Fruit fly (Drosophila melanogaster) whole organism, embryonic: Measurements from ENCODE around the gene CG44088.

Experiments
- B-H2 ChIP-seq: fragments of 200-800 bp; sonication (Bioruptor generic); optimal IDR thresholded peaks from 2 replicates; lab custom pipeline; 2018; ENCODE audit warnings: missing biosample characterization, mild to moderate bottlenecking, missing genetic modification characterization
- CG10431 ChIP-seq: fragments of 200-800 bp; sonication (Bioruptor generic); optimal IDR thresholded peaks from 3 replicates; lab custom pipeline; 2018; ENCODE audit warnings: missing biosample characterization, mild to moderate bottlenecking, missing genetic modification characterization
- CG11085 ChIP-seq: fragments of 200-800 bp; sonication (Bioruptor generic); IDR thresholded peaks from 2 replicates; pipeline ENCODE4 v1.3.6; 2022; ENCODE audit warnings: missing biosample characterization, missing genetic modification characterization
- CG11398 ChIP-seq: fragments of 200-800 bp; sonication (Bioruptor generic); optimal IDR thresholded peaks from 2 replicates; lab custom pipeline; 2016; ENCODE audit warnings: missing biosample characterization, missing genetic modification characterization
- CG11560 ChIP-seq: fragments of 200-800 bp; sonication (Bioruptor generic); IDR thresholded peaks from 3 replicates; pipeline ENCODE4 v1.3.6; 2022; ENCODE audit warnings: missing biosample characterization, missing genetic modification characterization
- CG11696 ChIP-seq: fragments of 200-800 bp; sonication (Bioruptor generic); IDR thresholded peaks from 2 replicates; pipeline ENCODE4 v1.3.6; 2022; ENCODE audit warnings: missing biosample characterization, missing genetic modification characterization
- CG12299 ChIP-seq: fragments of 200-800 bp; sonication (Bioruptor generic); optimal IDR thresholded peaks from 2 replicates; lab custom pipeline; 2018; ENCODE audit warnings: missing biosample characterization, mild to moderate bottlenecking, missing genetic modification characterization
- CG12391 ChIP-seq: fragments of 200-800 bp; sonication (Bioruptor generic); optimal IDR thresholded peaks from 3 replicates; lab custom pipeline; 2018; ENCODE audit warnings: missing biosample characterization, mild to moderate bottlenecking, missing genetic modification characterization, moderate library complexity
- CG14014 ChIP-seq: fragments of 200-800 bp; sonication (Bioruptor generic); IDR thresholded peaks from 2 replicates; pipeline ENCODE4 v1.3.6; 2022; ENCODE audit warnings: missing biosample characterization, missing genetic modification characterization
- CG17802 ChIP-seq: fragments of 200-800 bp; sonication (Bioruptor generic); optimal IDR thresholded peaks from 2 replicates; lab custom pipeline; 2018; ENCODE audit warnings: missing biosample characterization, mild to moderate bottlenecking, missing genetic modification characterization, moderate library complexity
- CG2116 ChIP-seq: fragments of 200-800 bp; sonication (Bioruptor generic); optimal IDR thresholded peaks from 3 replicates; lab custom pipeline; 2018; ENCODE audit warnings: missing biosample characterization, mild to moderate bottlenecking, missing genetic modification characterization
- CG3065 ChIP-seq: fragments of 200-800 bp; sonication (Bioruptor generic); optimal IDR thresholded peaks from 2 replicates; lab custom pipeline; 2016; ENCODE audit warnings: missing biosample characterization, missing genetic modification characterization
- CG4360 ChIP-seq: fragments of 200-800 bp; sonication (Bioruptor generic); IDR thresholded peaks from 2 replicates; pipeline ENCODE4 v1.3.6; 2022; ENCODE audit warnings: missing biosample characterization, missing genetic modification characterization
- CG6254 ChIP-seq: fragments of 200-800 bp; sonication (Bioruptor generic); optimal IDR thresholded peaks from 3 replicates; lab custom pipeline; 2017; ENCODE audit warnings: mild to moderate bottlenecking, missing biosample characterization, missing genetic modification reagents, missing genetic modification characterization
- CoRest ChIP-seq: fragments of 200-800 bp; sonication (Bioruptor generic); optimal IDR thresholded peaks from 3 replicates; lab custom pipeline; 2018; ENCODE audit warnings: missing biosample characterization, mild to moderate bottlenecking, missing genetic modification characterization, moderate library complexity
- D19A ChIP-seq: fragments of 200-800 bp; optimal IDR thresholded peaks from 3 replicates; lab custom pipeline; 2019; ENCODE audit warnings: missing biosample characterization, mild to moderate bottlenecking, missing genetic modification characterization, moderate library complexity
- Doc3 ChIP-seq: fragments of 200-800 bp; sonication (Bioruptor generic); IDR thresholded peaks from 3 replicates; pipeline ENCODE4 v1.3.6; 2022; ENCODE audit warnings: missing biosample characterization, missing genetic modification characterization; ENCODE audit not compliant: partially characterized antibody
- E2f2 ChIP-seq: fragments of 200-800 bp; sonication (Bioruptor generic); IDR thresholded peaks from 2 replicates; pipeline ENCODE4 v1.3.6; 2022; ENCODE audit warnings: missing biosample characterization, missing genetic modification characterization
- GATAe ChIP-seq: fragments of 200-800 bp; sonication (Bioruptor generic); conservative IDR thresholded peaks from 2 replicates; pipeline ENCODE4 v1.3.6; 2022; ENCODE audit warnings: missing biosample characterization, missing genetic modification characterization
- Gug ChIP-seq: fragments of 200-800 bp; sonication (Bioruptor generic); IDR thresholded peaks from 4 replicates; pipeline ENCODE4 v1.3.6; 2022; ENCODE audit warnings: missing biosample characterization, missing genetic modification characterization
- MESR4 ChIP-seq: fragments of 200-800 bp; sonication (Bioruptor generic); optimal IDR thresholded peaks from 2 replicates; lab custom pipeline; 2018; ENCODE audit warnings: missing biosample characterization, mild to moderate bottlenecking, missing genetic modification characterization, moderate library complexity
- Pdp1 ChIP-seq, 2 experiments: fragments of 200-800 bp; sonication (Bioruptor generic); optimal IDR thresholded peaks; 3 replicates each; lab custom pipeline; 2016; ENCODE audit warnings: missing biosample characterization in 2 of 2, missing genetic modification characterization in 2 of 2, mild to moderate bottlenecking in 1 of 2, moderate library complexity in 1 of 2
- Sry-δ ChIP-seq: fragments of 200-800 bp; sonication (Bioruptor generic); optimal IDR thresholded peaks from 2 replicates; lab custom pipeline; 2016; ENCODE audit warnings: missing biosample characterization, missing genetic modification characterization
- TFAM ChIP-seq: fragments of 200-800 bp; sonication (Bioruptor generic); optimal IDR thresholded peaks from 2 replicates; lab custom pipeline; 2017; ENCODE audit warnings: missing biosample characterization, missing genetic modification characterization, inconsistent platforms
- ab ChIP-seq: fragments of 200-800 bp; sonication (Bioruptor generic); optimal IDR thresholded peaks from 2 replicates; lab custom pipeline; 2016; ENCODE audit warnings: missing biosample characterization, missing genetic modification characterization
- bsh ChIP-seq, 2 experiments: fragments of 200-800 bp; sonication (Bioruptor generic); optimal IDR thresholded peaks; 2 replicates each; lab custom pipeline; 2017 to 2018; ENCODE audit warnings: mild to moderate bottlenecking in 2 of 2, missing biosample characterization in 2 of 2, missing genetic modification characterization in 2 of 2, moderate library complexity in 1 of 2
- cg ChIP-seq: fragments of 200-800 bp; sonication (Bioruptor generic); optimal IDR thresholded peaks from 3 replicates; lab custom pipeline; 2019; ENCODE audit warnings: missing biosample characterization, mild to moderate bottlenecking, missing genetic modification characterization, moderate library complexity
- ci ChIP-seq: fragments of 200-800 bp; sonication (Bioruptor generic); IDR thresholded peaks from 3 replicates; pipeline ENCODE4 v1.3.6; 2022; ENCODE audit warnings: missing biosample characterization, missing genetic modification characterization
- dmrt11E ChIP-seq: fragments of 200-800 bp; sonication (Bioruptor generic); optimal IDR thresholded peaks from 3 replicates; lab custom pipeline; 2018; ENCODE audit warnings: missing biosample characterization, mild to moderate bottlenecking, missing genetic modification characterization, moderate library complexity
- emc ChIP-seq: fragments of 200-800 bp; sonication (Bioruptor generic); optimal IDR thresholded peaks from 2 replicates; lab custom pipeline; 2016; ENCODE audit warnings: missing biosample characterization, missing genetic modification characterization
- eve ChIP-seq, 2 experiments: fragments of >200 bp; optimal IDR thresholded peaks; 2 replicates each; lab custom pipeline; 2017; ENCODE audit warnings: missing biosample characterization in 2 of 2, missing genetic modification characterization in 2 of 2
- gro ChIP-seq: fragments of 200-800 bp; sonication (Bioruptor generic); optimal IDR thresholded peaks from 2 replicates; lab custom pipeline; 2016; ENCODE audit warnings: missing biosample characterization, missing genetic modification characterization
- gsb ChIP-seq: fragments of 200-800 bp; sonication (Bioruptor generic); IDR thresholded peaks from 2 replicates; pipeline ENCODE4 v1.3.6; 2022; ENCODE audit warnings: missing biosample characterization, missing genetic modification characterization
- gsb-n ChIP-seq: fragments of 200-800 bp; sonication (Bioruptor generic); optimal IDR thresholded peaks from 3 replicates; lab custom pipeline; 2018; ENCODE audit warnings: missing biosample characterization, mild to moderate bottlenecking, missing genetic modification characterization
- mam ChIP-seq: fragments of 200-800 bp; sonication (Bioruptor generic); optimal IDR thresholded peaks from 3 replicates; lab custom pipeline; 2016; ENCODE audit warnings: missing biosample characterization, missing genetic modification characterization
- nerfin-2 ChIP-seq: fragments of 200-800 bp; sonication (Bioruptor generic); IDR thresholded peaks from 2 replicates; pipeline ENCODE4 v1.3.6; 2022; ENCODE audit warnings: missing biosample characterization, missing genetic modification characterization; ENCODE audit not compliant: partially characterized antibody
- nmo ChIP-seq: fragments of 200-800 bp; sonication (Bioruptor generic); optimal IDR thresholded peaks from 2 replicates; lab custom pipeline; 2018; ENCODE audit warnings: missing biosample characterization, mild to moderate bottlenecking, missing genetic modification characterization, moderate library complexity
- nom ChIP-seq: fragments of 200-800 bp; sonication (Bioruptor generic); optimal IDR thresholded peaks from 2 replicates; lab custom pipeline; 2017; ENCODE audit warnings: missing biosample characterization, missing genetic modification characterization, mild to moderate bottlenecking, moderate library complexity, missing genetic modification reagents
- pan ChIP-seq, 4 experiments: fragments of >200 bp in 3 of 4; fragments of 200-800 bp in 1 of 4; sonication (Bioruptor generic) in 1 of 4; optimal IDR thresholded peaks in 3 of 4; IDR thresholded peaks in 1 of 4; 2 replicates each; pipeline versions ENCODE4 v1.3.6 to Lab custom; 2017 to 2022; ENCODE audit warnings: missing biosample characterization in 2 of 4, missing genetic modification characterization in 2 of 4, mixed read lengths in 1 of 4
- pb ChIP-seq: fragments of 200-800 bp; sonication (Bioruptor generic); optimal IDR thresholded peaks from 3 replicates; lab custom pipeline; 2016; ENCODE audit warnings: missing biosample characterization, missing genetic modification characterization
- pnt ChIP-seq: fragments of 200-800 bp; sonication (Bioruptor generic); optimal IDR thresholded peaks from 3 replicates; lab custom pipeline; 2016; ENCODE audit warnings: missing biosample characterization, missing genetic modification characterization
- ranshi ChIP-seq: fragments of 200-800 bp; sonication (Bioruptor generic); IDR thresholded peaks from 2 replicates; pipeline ENCODE4 v1.3.6; 2022; ENCODE audit warnings: missing biosample characterization, missing genetic modification characterization
- sim ChIP-seq: fragments of 200-800 bp; sonication (Bioruptor generic); IDR thresholded peaks from 2 replicates; pipeline ENCODE4 v1.3.6; 2022; ENCODE audit warnings: missing biosample characterization, missing genetic modification characterization
- stwl ChIP-seq: fragments of 200-800 bp; sonication (Bioruptor generic); optimal IDR thresholded peaks from 3 replicates; lab custom pipeline; 2018; ENCODE audit warnings: missing biosample characterization, mild to moderate bottlenecking, missing genetic modification characterization, moderate library complexity
- tap ChIP-seq: fragments of 200-800 bp; optimal IDR thresholded peaks from 3 replicates; lab custom pipeline; 2019; ENCODE audit warnings: missing biosample characterization, mild to moderate bottlenecking, missing genetic modification characterization, moderate library complexity
- tio ChIP-seq: fragments of 200-800 bp; sonication (Bioruptor generic); optimal IDR thresholded peaks from 2 replicates; lab custom pipeline; 2017; ENCODE audit warnings: missing biosample characterization, missing genetic modification characterization, inconsistent platforms
- vvl ChIP-seq: fragments of 200-800 bp; sonication (Bioruptor generic); IDR thresholded peaks from 2 replicates; pipeline ENCODE4 v1.3.6; 2022; ENCODE audit warnings: missing biosample characterization, missing genetic modification characterization
- zen ChIP-seq: fragments of 200-800 bp; sonication (Bioruptor generic); optimal IDR thresholded peaks from 3 replicates; lab custom pipeline; 2018; ENCODE audit warnings: missing biosample characterization, mild to moderate bottlenecking, missing genetic modification characterization, moderate library complexity
- zfh2 ChIP-seq: fragments of 200-800 bp; sonication (Bioruptor generic); optimal IDR thresholded peaks from 2 replicates; lab custom pipeline; 2016; ENCODE audit warnings: missing biosample characterization, missing genetic modification characterization

CG44088 gene

dm6 chr3R:4813172-4813716 lies 38.4 kb upstream of the CG44088 start (continued):
- TF ChIP-seq ab (GFP tag; lab: Kevin White, UChicago): no peak
- peak; percentile 58 for TF ChIP-seq tap (tag; lab: Kevin White, UChicago)
- peak; percentile 91 for TF ChIP-seq CG17802
- TF ChIP-seq CG6254 (GFP tag; lab: Kevin White, UChicago): peak; percentile 40
- TF ChIP-seq E2f2: peak; percentile 42
- TF ChIP-seq CG4360 (GFP tag; lab: Robert Waterston, UW): peak; percentile 71
- TF ChIP-seq CG12391 (tag; lab: Kevin White, UChicago): peak; percentile 53
- peak; percentile 41; the same call in 1 of the 2 replicates for TF ChIP-seq nerfin-2 (GFP tag; lab: Robert Waterston, UW)
- TF ChIP-seq GATAe (GFP tag; lab: Robert Waterston, UW): peak; percentile 51; the same call in 1 of the 2 replicates
- TF ChIP-seq Gug: peak; percentile 73; the same call in 3 of the 4 replicates
- no peak; the same call in 1 of the 2 replicates for TF ChIP-seq gsb (GFP tag; lab: Robert Waterston, UW)
- peak; percentile 4 for TF ChIP-seq CG3065 (GFP tag; lab: Kevin White, UChicago)
- TF ChIP-seq TFAM (GFP tag; lab: Kevin White, UChicago): peak; percentile 23
- TF ChIP-seq pan (optimal IDR thresholded peaks at IDR 0.05; lab: Kevin White, UChicago): no peak
- TF ChIP-seq pan (GFP tag; optimal IDR thresholded peaks at IDR 0.05 in 1 of 2, IDR thresholded peaks at IDR 0.05 in 1 of 2): peak in 1 of 2 experiments; percentile 54
- peak; percentile 84 for TF ChIP-seq CG10431 (GFP tag; lab: Kevin White, UChicago)
- peak; percentile 77 for TF ChIP-seq MESR4
- TF ChIP-seq CG11560 (tag; lab: Robert Waterston, UW): no peak
- TF ChIP-seq bsh (GFP tag; optimal IDR thresholded peaks at IDR 0.05; lab: Kevin White, UChicago): peak; percentile 28 to 80
- TF ChIP-seq tio (GFP tag; lab: Kevin White, UChicago): no peak
- peak; percentile 48 for TF ChIP-seq B-H2
- TF ChIP-seq CG11085 (GFP tag; lab: Robert Waterston, UW): no peak
- TF ChIP-seq emc: no peak
- TF ChIP-seq CG14014 (GFP tag; lab: Robert Waterston, UW): peak; percentile 47; the same call in 1 of the 2 replicates
- TF ChIP-seq eve (GFP tag; optimal IDR thresholded peaks at IDR 0.05; lab: Kevin White, UChicago): no peak
- peak; percentile 54 for TF ChIP-seq ranshi (GFP tag; lab: Robert Waterston, UW)
- peak; percentile 43 for TF ChIP-seq D19A (tag; lab: Kevin White, UChicago)
- no peak for TF ChIP-seq pnt
- TF ChIP-seq nmo (GFP tag; lab: Kevin White, UChicago): peak; percentile 62
- TF ChIP-seq vvl (GFP tag; lab: Robert Waterston, UW): peak; percentile 68
- TF ChIP-seq CoRest (tag; lab: Kevin White, UChicago): peak; percentile 50
- peak; percentile 54 for TF ChIP-seq CG12299 (tag; lab: Kevin White, UChicago)
- no peak for TF ChIP-seq cg (GFP tag; lab: Kevin White, UChicago)
- peak; percentile 1 for TF ChIP-seq CG11398 (GFP tag; lab: Kevin White, UChicago)
- no peak for TF ChIP-seq gro (GFP tag; lab: Kevin White, UChicago)
- TF ChIP-seq zen: peak; percentile 58
- peak; percentile 76 for TF ChIP-seq dmrt11E (tag; lab: Kevin White, UChicago)
- TF ChIP-seq Pdp1 (GFP tag; optimal IDR thresholded peaks at IDR 0.05; lab: Kevin White, UChicago): peak in 1 of 2 experiments; percentile 60
- no peak for TF ChIP-seq sim
- TF ChIP-seq CG2116 (GFP tag; lab: Kevin White, UChicago): peak; percentile 55
- TF ChIP-seq gsb-n (tag; lab: Kevin White, UChicago): peak; percentile 59
- TF ChIP-seq mam (GFP tag; lab: Kevin White, UChicago): no peak
- TF ChIP-seq pb (GFP tag; lab: Kevin White, UChicago): no peak
- no peak for TF ChIP-seq CG11696 (GFP tag; lab: Robert Waterston, UW)
- peak; percentile 48 for TF ChIP-seq zfh2
- peak; percentile 80 for TF ChIP-seq ci (GFP tag; lab: Robert Waterston, UW)
- TF ChIP-seq Doc3: peak; percentile 50; the same call in 1 of the 3 replicates
- TF ChIP-seq Sry-δ (GFP tag; lab: Kevin White, UChicago): peak; percentile 76
- TF ChIP-seq nom: peak; percentile 70
- peak; percentile 39 for TF ChIP-seq stwl (tag; lab: Kevin White, UChicago)
